Worm (Caenorhabditis elegans) whole organism, L2 larva: Measurements from ENCODE around the gene fbxa-36.

Experiments used
- dmd-4 ChIP-seq: sonication (generic microtip); optimal IDR thresholded peaks from 2 replicates; lab custom pipeline; 2017; ENCODE audit warnings: missing biosample characterization, missing genetic modification characterization
- lin-39 ChIP-seq: fragments of 150-350 bp; optimal IDR thresholded peaks from 2 replicates; lab custom pipeline; 2014; ENCODE audit warnings: missing biosample characterization, missing genetic modification reagents, missing genetic modification characterization
- lsy-2 ChIP-seq, 2 experiments: fragments of 150-350 bp in 1 of 2; sonication (generic microtip) in 1 of 2; optimal IDR thresholded peaks; 2 replicates each; lab custom pipeline; 2014 to 2017; ENCODE audit warnings: missing biosample characterization in 2 of 2, missing genetic modification characterization in 2 of 2
- sma-9 ChIP-seq, 2 experiments: fragments of 150-350 bp in 1 of 2; sonication (generic microtip) in 1 of 2; optimal IDR thresholded peaks; 2 replicates each; lab custom pipeline; 2014 to 2016; ENCODE audit warnings: missing genetic modification characterization in 2 of 2, mild to moderate bottlenecking in 1 of 2, missing biosample characterization in 1 of 2, missing compliant biosample characterization in 1 of 2, missing genetic modification reagents in 1 of 2, moderate library complexity in 1 of 2
- snpc-4 ChIP-seq: fragments of 150-350 bp; optimal IDR thresholded peaks from 2 replicates; lab custom pipeline; 2014; ENCODE audit warnings: missing biosample characterization, missing genetic modification characterization
- unc-62 ChIP-seq: fragments of 150-350 bp; optimal IDR thresholded peaks from 2 replicates; lab custom pipeline; 2014; ENCODE audit warnings: missing biosample characterization, missing genetic modification reagents, missing genetic modification characterization

DNA sequence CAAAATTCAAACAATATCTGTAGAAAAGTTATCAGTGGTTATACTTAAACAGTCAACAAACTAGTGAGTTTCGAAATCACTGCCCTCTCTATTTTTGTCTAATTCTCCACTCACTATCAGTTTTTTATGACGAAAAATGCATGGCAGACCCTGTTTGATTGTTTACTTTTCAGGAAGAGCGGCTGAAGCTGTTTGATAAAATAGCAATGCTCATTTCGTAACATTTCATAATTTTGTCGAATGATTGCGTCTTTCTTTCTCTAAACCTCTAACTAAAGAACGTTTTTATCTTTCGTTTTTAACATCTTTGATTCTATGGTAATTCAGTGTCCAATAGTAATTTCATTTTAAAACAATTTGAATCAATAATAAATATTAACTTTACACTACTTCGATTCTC is 13.8 kb downstream of the fbxa-36 start:
- TF ChIP-seq sma-9 (GFP tag; optimal IDR thresholded peaks at IDR 0.05; lab: Kevin White, UChicago) (peak; percentile 10), sma-9 (tag; optimal IDR thresholded peaks at IDR 0.05; lab: Kevin White, UChicago) (no peak), dmd-4 (tag; lab: Kevin White, UChicago) (no peak), lin-39 (no peak), snpc-4 (tag; lab: Kevin White, UChicago) (no peak), lsy-2 (tag; optimal IDR thresholded peaks at IDR 0.05; lab: Kevin White, UChicago) (peak in 1 of 2 experiments; percentile 18), unc-62 (GFP tag; lab: Kevin White, UChicago) (no peak)
